Fruit fly (Drosophila melanogaster) whole organism, embryonic: Measurements from ENCODE around the gene Inx5.
A peak's percentile ranks its signal among the peaks of the same experiment; 100 is the strongest.

Experiments
- Abd-B ChIP-seq: fragments of 200-800 bp; sonication (Bioruptor generic); optimal IDR thresholded peaks from 2 replicates; lab custom pipeline; 2018; ENCODE audit warnings: missing biosample characterization, mild to moderate bottlenecking, missing genetic modification characterization, moderate library complexity
- B-H2 ChIP-seq: fragments of 200-800 bp; sonication (Bioruptor generic); optimal IDR thresholded peaks from 2 replicates; lab custom pipeline; 2018; ENCODE audit warnings: missing biosample characterization, mild to moderate bottlenecking, missing genetic modification characterization
- CG10366 ChIP-seq: fragments of 200-800 bp; sonication (Bioruptor generic); IDR thresholded peaks from 2 replicates; pipeline ENCODE4 v1.3.6; 2022; ENCODE audit warnings: missing biosample characterization, missing genetic modification characterization
- CG12155 ChIP-seq: fragments of 200-800 bp; sonication (Bioruptor generic); optimal IDR thresholded peaks from 3 replicates; lab custom pipeline; 2016; ENCODE audit warnings: missing biosample characterization, missing genetic modification characterization
- CG12299 ChIP-seq: fragments of 200-800 bp; sonication (Bioruptor generic); optimal IDR thresholded peaks from 2 replicates; lab custom pipeline; 2018; ENCODE audit warnings: missing biosample characterization, mild to moderate bottlenecking, missing genetic modification characterization
- CG13296 ChIP-seq: fragments of 200-800 bp; sonication (Bioruptor generic); optimal IDR thresholded peaks from 3 replicates; lab custom pipeline; 2018; ENCODE audit warnings: missing biosample characterization, mild to moderate bottlenecking, missing genetic modification characterization
- CG13775 ChIP-seq: fragments of 200-800 bp; sonication (Bioruptor generic); optimal IDR thresholded peaks from 3 replicates; lab custom pipeline; 2017; ENCODE audit warnings: missing biosample characterization, mild to moderate bottlenecking, missing genetic modification characterization
- CG1602 ChIP-seq: fragments of 200-800 bp; sonication (Bioruptor generic); optimal IDR thresholded peaks from 3 replicates; lab custom pipeline; 2016; ENCODE audit warnings: missing biosample characterization, missing genetic modification characterization
- CG17359 ChIP-seq: fragments of 200-800 bp; sonication (Bioruptor generic); optimal IDR thresholded peaks from 3 replicates; lab custom pipeline; 2018; ENCODE audit warnings: missing biosample characterization, mild to moderate bottlenecking, missing genetic modification characterization, moderate library complexity
- CG3407 ChIP-seq: fragments of 200-800 bp; sonication (Bioruptor generic); optimal IDR thresholded peaks from 2 replicates; lab custom pipeline; 2018; ENCODE audit warnings: missing biosample characterization, mild to moderate bottlenecking, missing genetic modification characterization
- CG3838 ChIP-seq: fragments of 200-800 bp; sonication (Bioruptor generic); optimal IDR thresholded peaks from 3 replicates; lab custom pipeline; 2016; ENCODE audit warnings: missing biosample characterization, missing genetic modification characterization
- CG3847 ChIP-seq: fragments of 200-800 bp; sonication (Bioruptor generic); IDR thresholded peaks from 2 replicates; pipeline ENCODE4 v1.3.6; 2022; ENCODE audit warnings: missing biosample characterization, missing genetic modification characterization
- CG4820 ChIP-seq: fragments of 200-800 bp; sonication (Bioruptor generic); optimal IDR thresholded peaks from 3 replicates; lab custom pipeline; 2016; ENCODE audit warnings: missing biosample characterization, missing genetic modification characterization
- CG5245 ChIP-seq: fragments of 200-800 bp; sonication (Bioruptor generic); optimal IDR thresholded peaks from 3 replicates; lab custom pipeline; 2016; ENCODE audit warnings: missing biosample characterization, missing genetic modification characterization
- CG8281 ChIP-seq: fragments of 200-800 bp; sonication (Bioruptor generic); optimal IDR thresholded peaks from 2 replicates; lab custom pipeline; 2018; ENCODE audit warnings: missing biosample characterization, mild to moderate bottlenecking, missing genetic modification characterization, moderate library complexity
- CG9876 ChIP-seq: fragments of 200-800 bp; sonication (Bioruptor generic); optimal IDR thresholded peaks from 2 replicates; lab custom pipeline; 2016; ENCODE audit warnings: missing biosample characterization, missing genetic modification characterization
- CrebB ChIP-seq: fragments of 200-800 bp; sonication (Bioruptor generic); optimal IDR thresholded peaks from 3 replicates; lab custom pipeline; 2018; ENCODE audit warnings: missing biosample characterization, mild to moderate bottlenecking, missing genetic modification characterization
- Elba2 ChIP-seq: fragments of 200-800 bp; sonication (Bioruptor generic); optimal IDR thresholded peaks from 3 replicates; lab custom pipeline; 2016; ENCODE audit warnings: missing biosample characterization, missing genetic modification characterization
- HmgZ ChIP-seq: fragments of 200-800 bp; sonication (Bioruptor generic); optimal IDR thresholded peaks from 2 replicates; lab custom pipeline; 2018; ENCODE audit warnings: missing biosample characterization, mild to moderate bottlenecking, missing genetic modification characterization
- Hr51 ChIP-seq, 2 experiments: fragments of 200-800 bp; sonication (Bioruptor generic); optimal IDR thresholded peaks; 2 replicates in 1 of 2; 3 replicates in 1 of 2; lab custom pipeline; 2016 to 2018; ENCODE audit warnings: missing biosample characterization in 2 of 2, missing genetic modification characterization in 2 of 2, mild to moderate bottlenecking in 1 of 2, moderate library complexity in 1 of 2
- Mad ChIP-seq: fragments of 200-800 bp; sonication (Bioruptor generic); optimal IDR thresholded peaks from 2 replicates; lab custom pipeline; 2016; ENCODE audit warnings: missing biosample characterization, missing genetic modification characterization
- Med ChIP-seq: fragments of 200-800 bp; sonication (Bioruptor generic); peaks from one replicate; lab custom pipeline; 2016; ENCODE audit warnings: missing biosample characterization, missing genetic modification characterization, mild to moderate bottlenecking, inconsistent platforms, moderate library complexity
- Ssrp ChIP-seq: fragments of 200-800 bp; sonication (Bioruptor generic); optimal IDR thresholded peaks from 2 replicates; lab custom pipeline; 2018; ENCODE audit warnings: missing biosample characterization, mild to moderate bottlenecking, missing genetic modification characterization, moderate library complexity
- YL-1 ChIP-seq: fragments of 200-800 bp; sonication (Bioruptor generic); optimal IDR thresholded peaks from 3 replicates; lab custom pipeline; 2017; ENCODE audit warnings: missing biosample characterization, mild to moderate bottlenecking, missing genetic modification characterization
- amos ChIP-seq: fragments of 200-800 bp; sonication (Bioruptor generic); IDR thresholded peaks from 2 replicates; pipeline ENCODE4 v1.3.6; 2022; ENCODE audit warnings: missing biosample characterization, missing genetic modification characterization; ENCODE audit not compliant: partially characterized antibody
- ash1 ChIP-seq: fragments of 200-800 bp; sonication (Bioruptor generic); optimal IDR thresholded peaks from 2 replicates; lab custom pipeline; 2018; ENCODE audit warnings: missing biosample characterization, mild to moderate bottlenecking, missing genetic modification characterization
- bsh ChIP-seq, 2 experiments: fragments of 200-800 bp; sonication (Bioruptor generic); optimal IDR thresholded peaks; 2 replicates each; lab custom pipeline; 2017 to 2018; ENCODE audit warnings: mild to moderate bottlenecking in 2 of 2, missing biosample characterization in 2 of 2, missing genetic modification characterization in 2 of 2, moderate library complexity in 1 of 2
- caup ChIP-seq: fragments of 200-800 bp; sonication (Bioruptor generic); optimal IDR thresholded peaks from 3 replicates; lab custom pipeline; 2017; ENCODE audit warnings: missing biosample characterization, mild to moderate bottlenecking, missing genetic modification characterization, moderate library complexity; ENCODE audit not compliant: severe bottlenecking
- dmrt99B ChIP-seq: fragments of 200-800 bp; sonication (Bioruptor generic); optimal IDR thresholded peaks from 2 replicates; lab custom pipeline; 2018; ENCODE audit warnings: missing biosample characterization, mild to moderate bottlenecking, missing genetic modification characterization, moderate library complexity
- en ChIP-seq: fragments of 200-800 bp; sonication (Bioruptor generic); optimal IDR thresholded peaks from 2 replicates; lab custom pipeline; 2016; ENCODE audit warnings: missing biosample characterization, missing genetic modification characterization
- esg ChIP-seq: fragments of 200-800 bp; sonication (Bioruptor generic); conservative IDR thresholded peaks from 2 replicates; pipeline ENCODE4 v1.3.6; 2022; ENCODE audit warnings: missing biosample characterization, missing genetic modification characterization
- eve ChIP-seq, 2 experiments: fragments of >200 bp; optimal IDR thresholded peaks; 2 replicates each; lab custom pipeline; 2017; ENCODE audit warnings: missing biosample characterization in 2 of 2, missing genetic modification characterization in 2 of 2
- fd3F ChIP-seq: fragments of 200-800 bp; sonication (Bioruptor generic); optimal IDR thresholded peaks from 2 replicates; lab custom pipeline; 2018; ENCODE audit warnings: missing biosample characterization, mild to moderate bottlenecking, missing genetic modification characterization, moderate library complexity
- fd96Cb ChIP-seq: fragments of 200-800 bp; sonication (Bioruptor generic); optimal IDR thresholded peaks from 2 replicates; lab custom pipeline; 2018; ENCODE audit warnings: missing biosample characterization, mild to moderate bottlenecking, missing genetic modification characterization, moderate library complexity
- grau ChIP-seq: fragments of 200-800 bp; optimal IDR thresholded peaks from 3 replicates; lab custom pipeline; 2019; ENCODE audit warnings: missing biosample characterization, mild to moderate bottlenecking, missing genetic modification characterization, moderate library complexity
- hkb ChIP-seq, 2 experiments: fragments of 200-800 bp in 1 of 2; fragments of >200 bp in 1 of 2; sonication (Bioruptor generic) in 1 of 2; IDR thresholded peaks in 1 of 2; optimal IDR thresholded peaks in 1 of 2; 2 replicates each; pipeline versions ENCODE4 v1.3.6 to Lab custom; 2017 to 2022; ENCODE audit warnings: missing biosample characterization in 1 of 2, missing genetic modification characterization in 1 of 2
- ind ChIP-seq: fragments of 200-800 bp; sonication (Bioruptor generic); optimal IDR thresholded peaks from 3 replicates; lab custom pipeline; 2016; ENCODE audit warnings: missing biosample characterization, missing genetic modification characterization
- maf-S ChIP-seq: fragments of 200-800 bp; sonication (Bioruptor generic); optimal IDR thresholded peaks from 2 replicates; lab custom pipeline; 2016; ENCODE audit warnings: missing biosample characterization, missing genetic modification characterization
- oc ChIP-seq: fragments of 200-800 bp; sonication (Bioruptor generic); optimal IDR thresholded peaks from 2 replicates; lab custom pipeline; 2018; ENCODE audit warnings: missing biosample characterization, mild to moderate bottlenecking, missing genetic modification characterization, moderate library complexity
- odd ChIP-seq: fragments of 200-800 bp; sonication (Bioruptor generic); optimal IDR thresholded peaks from 2 replicates; lab custom pipeline; 2017; ENCODE audit warnings: missing biosample characterization, mild to moderate bottlenecking, missing genetic modification characterization
- peb ChIP-seq: fragments of 200-800 bp; sonication (Bioruptor generic); IDR thresholded peaks from 2 replicates; pipeline ENCODE4 v1.3.6; 2022; ENCODE audit warnings: missing biosample characterization, missing genetic modification characterization
- sima ChIP-seq: fragments of 200-800 bp; sonication (Bioruptor generic); optimal IDR thresholded peaks from 2 replicates; lab custom pipeline; 2016; ENCODE audit warnings: missing biosample characterization, missing genetic modification characterization
- sqz ChIP-seq: fragments of 200-800 bp; sonication (Bioruptor generic); optimal IDR thresholded peaks from 3 replicates; lab custom pipeline; 2018; ENCODE audit warnings: missing biosample characterization, mild to moderate bottlenecking, missing genetic modification characterization
- sr ChIP-seq: fragments of 200-800 bp; sonication (Bioruptor generic); IDR thresholded peaks from 3 replicates; pipeline ENCODE4 v1.3.6; 2022; ENCODE audit warnings: missing biosample characterization, missing genetic modification characterization
- stwl ChIP-seq: fragments of 200-800 bp; sonication (Bioruptor generic); optimal IDR thresholded peaks from 3 replicates; lab custom pipeline; 2018; ENCODE audit warnings: missing biosample characterization, mild to moderate bottlenecking, missing genetic modification characterization, moderate library complexity
- tap ChIP-seq: fragments of 200-800 bp; optimal IDR thresholded peaks from 3 replicates; lab custom pipeline; 2019; ENCODE audit warnings: missing biosample characterization, mild to moderate bottlenecking, missing genetic modification characterization, moderate library complexity
- zen2 ChIP-seq: fragments of 200-800 bp; sonication (Bioruptor generic); IDR thresholded peaks from 3 replicates; pipeline ENCODE4 v1.3.6; 2022; ENCODE audit warnings: missing biosample characterization, missing genetic modification characterization; ENCODE audit not compliant: partially characterized antibody
- zf30C ChIP-seq: fragments of 200-800 bp; sonication (Bioruptor generic); optimal IDR thresholded peaks from 3 replicates; lab custom pipeline; 2018; ENCODE audit warnings: missing biosample characterization, mild to moderate bottlenecking, missing genetic modification characterization

Gene Inx5

DNA sequence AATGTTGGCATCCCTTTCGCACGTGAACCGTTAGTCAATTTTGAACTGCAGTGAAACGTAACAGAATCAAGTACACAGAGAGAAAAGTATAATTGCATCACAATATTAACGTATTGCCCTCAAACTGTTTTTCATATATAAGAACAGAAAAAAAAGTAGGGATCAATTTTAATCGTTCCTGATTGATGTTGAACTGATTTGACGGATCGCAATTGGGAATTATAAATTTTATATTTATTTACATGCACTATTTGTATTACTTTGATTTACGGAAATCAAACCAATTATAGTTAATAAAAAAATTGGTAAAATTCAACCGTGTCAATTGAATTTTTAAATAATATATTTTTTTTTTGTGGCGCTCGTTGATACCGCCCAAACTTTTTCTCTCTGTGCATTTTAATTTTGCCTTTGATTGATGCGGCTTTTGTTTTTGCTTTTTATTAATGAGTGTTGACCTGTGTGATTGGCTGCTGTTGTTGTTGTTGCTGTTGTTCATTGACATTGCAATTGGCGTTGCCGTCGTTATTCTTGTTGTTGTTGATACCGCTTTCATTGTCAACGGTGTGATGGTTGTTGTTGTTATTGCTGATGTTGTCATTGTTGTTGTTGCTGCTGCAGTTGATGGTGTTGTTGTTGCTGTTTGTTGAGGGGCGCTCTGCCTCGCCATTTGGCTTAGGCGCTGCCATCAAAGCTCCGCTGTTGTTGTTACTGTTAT lies 18.0 kb downstream of the Inx5 start (continued):
- peak; percentile 22 for TF ChIP-seq CG5245 (GFP tag; lab: Kevin White, UChicago)
- TF ChIP-seq B-H2 (GFP tag; lab: Kevin White, UChicago): no peak
- TF ChIP-seq fd3F (GFP tag; lab: Kevin White, UChicago): peak; percentile 43
- TF ChIP-seq CG12299 (tag; lab: Kevin White, UChicago): peak; percentile 18
- TF ChIP-seq CG17359 (tag; lab: Kevin White, UChicago): peak; percentile 56
- TF ChIP-seq sqz (GFP tag; lab: Kevin White, UChicago): peak; percentile 15
- no peak for TF ChIP-seq sr (GFP tag; lab: Robert Waterston, UW)
- no peak for TF ChIP-seq CG8281 (tag; lab: Kevin White, UChicago)
- peak in 1 of 2 experiments; percentile 77 for TF ChIP-seq eve (GFP tag; optimal IDR thresholded peaks at IDR 0.05; lab: Kevin White, UChicago)
- TF ChIP-seq CG3407 (GFP tag; lab: Kevin White, UChicago): peak; percentile 49
- TF ChIP-seq CG3847: peak; percentile 31; the same call in 1 of the 2 replicates
- TF ChIP-seq CG4820 (GFP tag; lab: Kevin White, UChicago): peak; percentile 57
- TF ChIP-seq sima (GFP tag; lab: Kevin White, UChicago): no peak
- TF ChIP-seq ind (GFP tag; lab: Kevin White, UChicago): peak; percentile 47
- TF ChIP-seq caup (GFP tag; lab: Kevin White, UChicago): no peak
- TF ChIP-seq Mad: no peak
- TF ChIP-seq hkb (optimal IDR thresholded peaks at IDR 0.05; lab: Kevin White, UChicago): no peak
- TF ChIP-seq hkb (GFP tag; IDR thresholded peaks at IDR 0.05; lab: Robert Waterston, UW): peak; percentile 59
- peak; percentile 54 for TF ChIP-seq CG13775 (GFP tag; lab: Kevin White, UChicago)
- peak; percentile 70 for TF ChIP-seq fd96Cb (tag; lab: Kevin White, UChicago)
- no peak for TF ChIP-seq stwl (tag; lab: Kevin White, UChicago)
- TF ChIP-seq zen2 (GFP tag; lab: Robert Waterston, UW): no peak
- TF ChIP-seq dmrt99B (tag; lab: Kevin White, UChicago): peak; percentile 78
- TF ChIP-seq tap (tag; lab: Kevin White, UChicago): no peak
- no peak for TF ChIP-seq en (GFP tag; lab: Kevin White, UChicago)
- TF ChIP-seq peb: no peak
- no peak for TF ChIP-seq CrebB (tag; lab: Kevin White, UChicago)
- TF ChIP-seq CG3838 (GFP tag; lab: Kevin White, UChicago): no peak
- no peak for TF ChIP-seq oc (tag; lab: Kevin White, UChicago)
- peak; percentile 28 for TF ChIP-seq Abd-B
- peak; percentile 46 for TF ChIP-seq CG10366 (GFP tag; lab: Robert Waterston, UW)
- TF ChIP-seq esg (GFP tag; lab: Robert Waterston, UW): peak; percentile 35; the same call in 1 of the 2 replicates
- peak in 1 of 2 experiments; percentile 69 for TF ChIP-seq bsh (GFP tag; optimal IDR thresholded peaks at IDR 0.05; lab: Kevin White, UChicago)
- no peak for TF ChIP-seq Elba2 (GFP tag; lab: Kevin White, UChicago)
- TF ChIP-seq amos (GFP tag; lab: Robert Waterston, UW): no peak
- TF ChIP-seq maf-S (GFP tag; lab: Kevin White, UChicago): no peak
- TF ChIP-seq CG9876 (GFP tag; lab: Kevin White, UChicago): no peak
- TF ChIP-seq ash1 (GFP tag; lab: Kevin White, UChicago): no peak
- TF ChIP-seq odd (GFP tag; lab: Kevin White, UChicago): no peak
- no peak for TF ChIP-seq HmgZ (tag; lab: Kevin White, UChicago)
- peak; percentile 60 for TF ChIP-seq zf30C (GFP tag; lab: Kevin White, UChicago)
- TF ChIP-seq CG13296: peak; percentile 21
- TF ChIP-seq CG12155: no peak
- TF ChIP-seq Med (GFP tag; lab: Kevin White, UChicago): peak; percentile 67
- peak in 1 of 2 experiments; percentile 79 for TF ChIP-seq Hr51 (GFP tag; optimal IDR thresholded peaks at IDR 0.05; lab: Kevin White, UChicago)
- peak; percentile 66 for TF ChIP-seq Ssrp (tag; lab: Kevin White, UChicago)
- TF ChIP-seq CG1602 (GFP tag; lab: Kevin White, UChicago): peak; percentile 56
- TF ChIP-seq grau: peak; percentile 61
- no peak for TF ChIP-seq YL-1 (GFP tag; lab: Kevin White, UChicago)
